Worm (Caenorhabditis elegans): ENCODE data around the gene let-19.

Gene let-19

DNA sequence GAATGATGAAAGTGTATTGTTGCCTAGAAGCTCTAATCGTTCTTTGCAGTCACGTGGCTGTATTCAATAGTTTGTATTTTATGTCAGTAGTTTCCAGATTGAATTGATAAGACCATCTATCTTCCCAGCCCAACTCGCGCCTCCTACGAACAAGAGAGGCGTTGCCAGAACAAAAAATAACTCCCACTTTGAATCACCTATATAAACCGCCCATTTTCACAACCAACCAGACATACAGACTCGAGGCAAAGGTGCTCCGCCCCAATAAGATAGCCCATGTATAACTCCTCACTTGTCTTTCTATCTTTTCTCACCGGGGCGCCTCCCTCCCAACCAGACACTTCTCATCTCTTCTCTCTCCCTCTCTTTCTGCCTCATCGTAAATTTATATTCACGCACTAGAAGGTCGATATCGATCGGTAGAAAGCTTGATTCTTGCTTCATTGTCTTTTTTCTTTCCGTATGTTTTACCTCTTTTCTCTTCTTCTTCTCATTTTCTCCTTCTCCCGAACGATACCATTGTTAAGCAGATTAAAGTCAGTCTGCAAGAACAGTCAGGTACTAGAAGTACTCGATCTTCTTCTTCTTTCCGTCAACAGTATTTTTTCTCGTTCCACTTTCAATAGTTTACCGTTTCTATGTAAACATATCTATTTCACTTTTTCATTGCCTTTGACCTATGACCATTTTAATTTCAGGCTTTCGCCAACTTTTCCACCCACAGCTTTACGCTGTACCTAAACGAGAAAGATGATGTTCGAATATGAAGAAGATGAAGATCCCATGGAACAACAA is 27.2 kb upstream of the let-19 start, which contains the start of gene mak-1 (continued):
- no peak for TF ChIP-seq nhr-42 (GFP tag; IDR thresholded peaks at IDR 0.05)
- TF ChIP-seq daf-19 (GFP tag; conservative IDR thresholded peaks at IDR 0.05), result no peak
- TF ChIP-seq mes-2 (tag; optimal IDR thresholded peaks at IDR 0.05; ENCODE audit: poor library complexity, severe bottlenecking), result peak; percentile 20
- no peak for TF ChIP-seq zfp-2 (tag; optimal IDR thresholded peaks at IDR 0.05)
- TF ChIP-seq nhr-76 (tag; optimal IDR thresholded peaks at IDR 0.05), result no peak
- no peak for TF ChIP-seq mxl-2 (GFP tag; conservative IDR thresholded peaks at IDR 0.05)
- TF ChIP-seq Y75B8A.6 (GFP tag; IDR thresholded peaks at IDR 0.05), result no peak
- TF ChIP-seq rbr-2 (tag; optimal IDR thresholded peaks at IDR 0.05), result no peak
- TF ChIP-seq tag-97 (GFP tag; IDR thresholded peaks at IDR 0.05), result no peak
- TF ChIP-seq nhr-25 (tag; optimal IDR thresholded peaks at IDR 0.05; ENCODE audit: borderline replicate concordance, insufficient read depth), result no peak
- no peak for TF ChIP-seq gei-8 (GFP tag; optimal IDR thresholded peaks at IDR 0.05)
- TF ChIP-seq unc-62 (GFP tag; optimal IDR thresholded peaks at IDR 0.05 in 1 of 2), result peak in 1 of 2 experiments; percentile 33
- TF ChIP-seq unc-62 (tag; optimal IDR thresholded peaks at IDR 0.05), result no peak
- TF ChIP-seq R02D3.7 (tag; optimal IDR thresholded peaks at IDR 0.05), result no peak
- no peak for TF ChIP-seq T20F7.1 (GFP tag; optimal IDR thresholded peaks at IDR 0.05)
- TF ChIP-seq snpc-4 (tag; optimal IDR thresholded peaks at IDR 0.05), result no peak
- no peak for TF ChIP-seq F26F4.8 (GFP tag; conservative IDR thresholded peaks at IDR 0.05)
- no peak for TF ChIP-seq lin-15B (tag; optimal IDR thresholded peaks at IDR 0.05)
- peak; percentile 51 for TF ChIP-seq nhr-102 (tag; optimal IDR thresholded peaks at IDR 0.05)
- TF ChIP-seq lin-13 (GFP tag; optimal IDR thresholded peaks at IDR 0.05), result no peak
- no peak for TF ChIP-seq unc-39 (tag; optimal IDR thresholded peaks at IDR 0.05)
- TF ChIP-seq aly-2 (tag; optimal IDR thresholded peaks at IDR 0.05), result no peak
- no peak for TF ChIP-seq jun-1 (tag; optimal IDR thresholded peaks at IDR 0.05)
- TF ChIP-seq fos-1 (tag; optimal IDR thresholded peaks at IDR 0.05), result no peak
- no peak for TF ChIP-seq pha-4 (GFP tag; IDR thresholded peaks at IDR 0.05)
- no peak for TF ChIP-seq pha-4 (tag; optimal IDR thresholded peaks at IDR 0.05)
- TF ChIP-seq lin-38 (GFP tag; IDR thresholded peaks at IDR 0.05), result 0 out of 2 replicates have a peak, but pooled peaks have one; percentile 21
- peak; percentile 96 for TF ChIP-seq nhr-28 (tag; optimal IDR thresholded peaks at IDR 0.05)
- no peak for TF ChIP-seq mep-1 (tag; optimal IDR thresholded peaks at IDR 0.05)
- peak in 1 of 2 experiments; percentile 45 for TF ChIP-seq hif-1 (tag; optimal IDR thresholded peaks at IDR 0.05)
- no peak for TF ChIP-seq F10B5.3 (tag; optimal IDR thresholded peaks at IDR 0.05)
- TF ChIP-seq zip-2 (tag; optimal IDR thresholded peaks at IDR 0.05), result no peak
- TF ChIP-seq nhr-77 (tag; optimal IDR thresholded peaks at IDR 0.05), result no peak
- TF ChIP-seq sdz-12 (GFP tag; optimal IDR thresholded peaks at IDR 0.05), result no peak
- TF ChIP-seq nhr-237 (tag; optimal IDR thresholded peaks at IDR 0.05), result no peak
- no peak for TF ChIP-seq ceh-44 (GFP tag; IDR thresholded peaks at IDR 0.05)
- TF ChIP-seq duxl-1 (tag; optimal IDR thresholded peaks at IDR 0.05; ENCODE audit: poor library complexity), result no peak
- TF ChIP-seq spr-1 (tag; optimal IDR thresholded peaks at IDR 0.05), result no peak
- no peak for TF ChIP-seq madf-5 (GFP tag; IDR thresholded peaks at IDR 0.05)
- TF ChIP-seq Y105C5A.15 (GFP tag; IDR thresholded peaks at IDR 0.05), result no peak
- no peak for TF ChIP-seq dmd-9 (GFP tag; IDR thresholded peaks at IDR 0.05)
- TF ChIP-seq nhr-48 (tag; optimal IDR thresholded peaks at IDR 0.05), result peak; percentile 87
- peak; percentile 74 for TF ChIP-seq hlh-11 (tag; optimal IDR thresholded peaks at IDR 0.05)
- TF ChIP-seq lin-1 (GFP tag; IDR thresholded peaks at IDR 0.05), result no peak
- no peak for TF ChIP-seq skn-1 (tag; optimal IDR thresholded peaks at IDR 0.05)
- peak; percentile 96 for TF ChIP-seq aha-1 (tag)
- no peak for TF ChIP-seq ceh-62 (tag; optimal IDR thresholded peaks at IDR 0.05)
- no peak for TF ChIP-seq ZK337.2 (GFP tag; IDR thresholded peaks at IDR 0.05)
- no peak for TF ChIP-seq dmd-8 (GFP tag; IDR thresholded peaks at IDR 0.05)
- no peak for TF ChIP-seq saeg-2 (GFP tag; IDR thresholded peaks at IDR 0.05)
- no peak for TF ChIP-seq ces-1 (GFP tag; optimal IDR thresholded peaks at IDR 0.05)
- TF ChIP-seq daf-12 (tag; optimal IDR thresholded peaks at IDR 0.05), result no peak

All from whole organism, L4 larva.